Fruit fly (Drosophila melanogaster): ENCODE data around the gene Papst2.

Papst2 gene

DNA sequence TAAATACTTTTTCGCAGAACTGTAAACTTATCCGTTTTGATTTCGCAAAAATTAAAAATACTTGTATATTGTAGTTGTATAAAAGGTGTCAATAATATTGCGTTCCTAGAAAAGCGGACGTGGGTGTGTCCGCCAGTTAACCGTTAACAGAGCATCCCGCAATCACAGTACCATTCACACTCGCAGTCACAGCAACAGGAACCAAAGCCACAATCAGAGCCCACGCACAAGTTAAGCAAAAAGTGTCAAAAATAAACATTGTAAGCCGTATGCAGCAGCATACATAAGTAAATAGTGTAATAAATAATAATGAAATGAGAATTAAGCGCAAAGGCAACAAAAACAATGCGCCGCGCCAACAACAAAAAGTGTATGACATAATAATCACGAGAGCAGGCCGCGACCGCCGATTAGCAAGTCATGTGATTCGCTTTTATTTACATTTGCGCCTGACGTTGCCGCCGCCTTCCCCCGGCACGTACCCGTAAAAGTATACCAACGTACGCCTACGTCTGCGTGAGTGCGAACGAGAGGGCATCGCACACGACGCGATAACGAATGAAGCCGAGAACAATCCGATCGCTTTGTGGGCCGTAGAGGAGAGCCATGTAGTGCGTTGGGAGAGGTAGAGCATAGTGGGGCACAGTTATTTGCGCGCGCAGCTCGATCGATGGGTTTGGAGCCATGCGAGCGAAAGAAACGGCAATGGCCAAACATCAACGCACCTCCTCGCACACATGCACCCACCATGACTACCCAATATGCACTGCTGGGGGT lies 32.7 kb upstream of the Papst2 start (continued):
- TF ChIP-seq nerfin-1 (tag; optimal IDR thresholded peaks at IDR 0.05) (no peak), dmrt11E (tag; optimal IDR thresholded peaks at IDR 0.05) (no peak), CkIIα-i1 (GFP tag; IDR thresholded peaks at IDR 0.05) (no peak), CG10654 (GFP tag; optimal IDR thresholded peaks at IDR 0.05) (no peak), CG17361 (GFP tag; IDR thresholded peaks at IDR 0.05) (peak; percentile 27; the same call in 1 of the 3 replicates), Atf3 (GFP tag; optimal IDR thresholded peaks at IDR 0.05) (no peak), gem (tag; optimal IDR thresholded peaks at IDR 0.05) (peak; percentile 61), her (GFP tag; optimal IDR thresholded peaks at IDR 0.05) (no peak), repo (GFP tag; optimal IDR thresholded peaks at IDR 0.05) (peak; percentile 31), CG4854 (GFP tag; optimal IDR thresholded peaks at IDR 0.05) (no peak), gt (GFP tag; IDR thresholded peaks at IDR 0.05) (no peak), CG7357 (GFP tag; IDR thresholded peaks at IDR 0.05) (no peak), unpg (GFP tag; optimal IDR thresholded peaks at IDR 0.05) (peak; percentile 25), CG15479 (GFP tag; optimal IDR thresholded peaks at IDR 0.05) (peak; percentile 64), seq (GFP tag; IDR thresholded peaks at IDR 0.05) (peak; percentile 23; the same call in 1 of the 2 replicates), CG1647 (GFP tag; optimal IDR thresholded peaks at IDR 0.05) (no peak), bigmax (GFP tag; optimal IDR thresholded peaks at IDR 0.05) (no peak), CG5953 (GFP tag; IDR thresholded peaks at IDR 0.05) (0 out of 2 replicates have a peak, but pooled peaks have one; percentile 10), CG17912 (GFP tag; optimal IDR thresholded peaks at IDR 0.05) (no peak), TFAM (GFP tag; optimal IDR thresholded peaks at IDR 0.05) (no peak), CG1024 (GFP tag; IDR thresholded peaks at IDR 0.05) (no peak), CG9437 (GFP tag; optimal IDR thresholded peaks at IDR 0.05) (no peak), Oli (tag; optimal IDR thresholded peaks at IDR 0.05) (peak; percentile 41), insv (GFP tag; optimal IDR thresholded peaks at IDR 0.05) (peak in 1 of 2 experiments; percentile 39), CG16813 (GFP tag; IDR thresholded peaks at IDR 0.05; ENCODE audit: partially characterized antibody) (no peak), Sin3A (optimal IDR thresholded peaks at IDR 0.05) (no peak), Myb (GFP tag; optimal IDR thresholded peaks at IDR 0.05) (peak; percentile 2), croc (GFP tag; conservative IDR thresholded peaks at IDR 0.05) (no peak), Kr (GFP tag; optimal IDR thresholded peaks at IDR 0.05) (no peak), sna (GFP tag; IDR thresholded peaks at IDR 0.05; ENCODE audit: partially characterized antibody) (peak; percentile 38; the same call in 1 of the 2 replicates), Gug (GFP tag; IDR thresholded peaks at IDR 0.05) (no peak), Meics (GFP tag; optimal IDR thresholded peaks at IDR 0.05) (peak; percentile 45), gcm (GFP tag; optimal IDR thresholded peaks at IDR 0.05) (no peak), Usf (GFP tag; optimal IDR thresholded peaks at IDR 0.05) (no peak), CG6272 (GFP tag; IDR thresholded peaks at IDR 0.05) (no peak), Hsf (GFP tag; optimal IDR thresholded peaks at IDR 0.05) (peak; percentile 0), CG5180 (GFP tag; optimal IDR thresholded peaks at IDR 0.05) (peak; percentile 63), vnd (GFP tag; IDR thresholded peaks at IDR 0.05; ENCODE audit: partially characterized antibody) (no peak), chm (GFP tag; IDR thresholded peaks at IDR 0.05) (peak; percentile 42; the same call in 1 of the 2 replicates), abd-A (tag; optimal IDR thresholded peaks at IDR 0.05) (peak; percentile 95), CG10274 (GFP tag; optimal IDR thresholded peaks at IDR 0.05) (no peak), CG13424 (tag; optimal IDR thresholded peaks at IDR 0.05) (peak; percentile 37), sim (GFP tag; IDR thresholded peaks at IDR 0.05) (no peak), CG17385 (GFP tag; optimal IDR thresholded peaks at IDR 0.05) (peak; percentile 21), CG18619 (GFP tag; optimal IDR thresholded peaks at IDR 0.05) (no peak), ro (GFP tag; IDR thresholded peaks at IDR 0.05) (no peak), CG30403 (GFP tag; optimal IDR thresholded peaks at IDR 0.05) (peak; percentile 48), Dfd (GFP tag; optimal IDR thresholded peaks at IDR 0.05) (no peak), tgo (GFP tag; IDR thresholded peaks at IDR 0.05) (peak; percentile 29; the same call in 2 of the 3 replicates), CG10959 (GFP tag; IDR thresholded peaks at IDR 0.05) (no peak)

Measured in whole organism, embryonic.